In the genomic region with DNA sequence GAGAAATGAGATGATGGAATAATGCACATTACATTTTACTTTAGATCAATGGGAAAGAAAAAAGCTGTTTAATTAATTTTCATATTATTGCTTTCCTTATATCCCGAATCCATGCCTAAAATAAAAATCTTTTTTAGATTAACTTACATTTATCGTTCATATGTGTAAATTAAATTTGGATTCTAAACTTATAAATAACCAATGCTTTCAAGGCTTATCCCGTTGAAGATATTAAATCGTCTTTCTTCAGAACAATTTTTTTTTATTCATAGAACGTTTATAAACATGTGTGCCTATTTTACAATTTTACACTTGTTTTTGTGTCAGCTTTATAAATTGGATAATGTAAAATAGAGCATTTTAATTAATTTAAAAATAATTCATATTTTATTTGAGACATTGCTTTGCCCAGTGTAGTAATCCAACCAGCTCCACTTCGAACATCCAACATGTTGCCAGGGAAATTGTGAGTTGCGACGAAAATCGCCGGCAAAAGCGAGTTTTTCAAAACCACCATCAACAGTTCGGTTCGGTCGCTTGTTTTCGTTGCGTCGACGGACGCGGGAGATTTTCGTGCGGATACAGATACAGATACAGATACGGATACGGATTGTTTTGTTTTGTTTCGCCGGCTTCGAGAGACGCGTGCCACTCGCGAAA, we compare ENCODE assay signal across 1 fruit fly cellular context.
A peak's percentile ranks its signal among the peaks of the same experiment; 100 is the strongest.
TF ChIP-seq lines count a peak whose summit lies in the region.

No protein-coding gene starts in this region.

TF ChIP-seq in whole organism, embryonic, 481 proteins besides CTCF, POLR2A, EP300 and RAD21 (continued from another document):
- TF ChIP-seq CG2116 (GFP tag; optimal IDR thresholded peaks at IDR 0.05; lab: Kevin White, UChicago) (peak; percentile 51), Gug (GFP tag; IDR thresholded peaks at IDR 0.05; lab: Robert Waterston, UW) (no peak), CG12104 (GFP tag; optimal IDR thresholded peaks at IDR 0.05; lab: Kevin White, UChicago) (peak; percentile 55), nerfin-2 (GFP tag; IDR thresholded peaks at IDR 0.05; lab: Robert Waterston, UW; ENCODE audit: partially characterized antibody) (no peak), CG16863 (GFP tag; optimal IDR thresholded peaks at IDR 0.05; lab: Kevin White, UChicago) (no peak), Ravus (GFP tag; IDR thresholded peaks at IDR 0.05; lab: Robert Waterston, UW) (peak; percentile 1; the same call in 1 of the 2 replicates), CG7372 (GFP tag; IDR thresholded peaks at IDR 0.05; lab: Robert Waterston, UW) (no peak), zf30C (GFP tag; optimal IDR thresholded peaks at IDR 0.05; lab: Kevin White, UChicago) (peak; percentile 79), CG6654 (GFP tag; optimal IDR thresholded peaks at IDR 0.05; lab: Kevin White, UChicago) (peak; percentile 61), prd (optimal IDR thresholded peaks at IDR 0.05; lab: Kevin White, UChicago) (no peak), prd (GFP tag; IDR thresholded peaks at IDR 0.05; lab: Robert Waterston, UW) (peak; percentile 64; the same call in 2 of the 3 replicates), Ptx1 (GFP tag; IDR thresholded peaks at IDR 0.05; lab: Robert Waterston, UW) (peak; percentile 65), dati (GFP tag; IDR thresholded peaks at IDR 0.05; lab: Robert Waterston, UW) (no peak), CG11456 (GFP tag; IDR thresholded peaks at IDR 0.05; lab: Robert Waterston, UW) (no peak), gsb-n (tag; optimal IDR thresholded peaks at IDR 0.05; lab: Kevin White, UChicago) (peak; percentile 85), ro (GFP tag; IDR thresholded peaks at IDR 0.05; lab: Robert Waterston, UW) (no peak), CG4617 (GFP tag; optimal IDR thresholded peaks at IDR 0.05; lab: Kevin White, UChicago; ENCODE audit: borderline replicate concordance) (no peak), yki (optimal IDR thresholded peaks at IDR 0.05; lab: Kevin White, UChicago) (no peak), fd3F (GFP tag; optimal IDR thresholded peaks at IDR 0.05; lab: Kevin White, UChicago) (peak; percentile 7), HLHmδ (GFP tag; optimal IDR thresholded peaks at IDR 0.05; lab: Kevin White, UChicago) (peak; percentile 56), CG9727 (GFP tag; optimal IDR thresholded peaks at IDR 0.05; lab: Kevin White, UChicago) (peak; percentile 83), CG10979 (tag; optimal IDR thresholded peaks at IDR 0.05; lab: Kevin White, UChicago) (peak; percentile 89), CG3281 (GFP tag; optimal IDR thresholded peaks at IDR 0.05; lab: Kevin White, UChicago) (peak; percentile 67), slbo (GFP tag; IDR thresholded peaks at IDR 0.05; lab: Robert Waterston, UW) (peak; percentile 39; the same call in 1 of the 2 replicates), Xrp1 (GFP tag; IDR thresholded peaks at IDR 0.05; lab: Robert Waterston, UW) (peak; percentile 80), run (tag; optimal IDR thresholded peaks at IDR 0.05; lab: Kevin White, UChicago) (peak; percentile 56), lola (GFP tag; optimal IDR thresholded peaks at IDR 0.05; lab: Kevin White, UChicago) (peak in 1 of 3 experiments; percentile 94), Oli (tag; optimal IDR thresholded peaks at IDR 0.05; lab: Kevin White, UChicago) (peak; percentile 84), ERR (GFP tag; optimal IDR thresholded peaks at IDR 0.05; lab: Kevin White, UChicago) (no peak), Sox102F (GFP tag; optimal IDR thresholded peaks at IDR 0.05; lab: Kevin White, UChicago) (peak; percentile 86), ATbp (GFP tag; optimal IDR thresholded peaks at IDR 0.05; lab: Kevin White, UChicago) (peak; percentile 70), org-1 (GFP tag; optimal IDR thresholded peaks at IDR 0.05; lab: Kevin White, UChicago) (peak; percentile 64), Ssrp (tag; optimal IDR thresholded peaks at IDR 0.05; lab: Kevin White, UChicago) (peak; percentile 88), sob (GFP tag; IDR thresholded peaks at IDR 0.05; lab: Robert Waterston, UW) (0 out of 2 replicates have a peak, but pooled peaks have one; percentile 22), mld (GFP tag; IDR thresholded peaks at IDR 0.05; lab: Robert Waterston, UW; ENCODE audit: partially characterized antibody) (no peak), Vsx1 (GFP tag; optimal IDR thresholded peaks at IDR 0.05; lab: Kevin White, UChicago) (peak; percentile 62), chif (GFP tag; optimal IDR thresholded peaks at IDR 0.05; lab: Kevin White, UChicago) (peak; percentile 30 to 39), Nf-YC (tag; optimal IDR thresholded peaks at IDR 0.05; lab: Kevin White, UChicago) (peak; percentile 62), CG13123 (GFP tag; optimal IDR thresholded peaks at IDR 0.05; lab: Kevin White, UChicago) (peak; percentile 39), fru (optimal IDR thresholded peaks at IDR 0.05; lab: Kevin White, UChicago) (no peak), vvl (GFP tag; IDR thresholded peaks at IDR 0.05; lab: Robert Waterston, UW) (peak; percentile 68), CG7839 (tag; optimal IDR thresholded peaks at IDR 0.05; lab: Kevin White, UChicago) (peak; percentile 83), CG18476 (GFP tag; optimal IDR thresholded peaks at IDR 0.05; lab: Kevin White, UChicago) (peak; percentile 71), CG8281 (tag; optimal IDR thresholded peaks at IDR 0.05; lab: Kevin White, UChicago) (peak; percentile 28), seq (GFP tag; IDR thresholded peaks at IDR 0.05; lab: Robert Waterston, UW) (peak; percentile 28; the same call in 1 of the 2 replicates), shn (GFP tag; optimal IDR thresholded peaks at IDR 0.05; lab: Kevin White, UChicago) (no peak), CG3065 (GFP tag; optimal IDR thresholded peaks at IDR 0.05; lab: Kevin White, UChicago) (peak; percentile 17), CG6854 (GFP tag; optimal IDR thresholded peaks at IDR 0.05; lab: Kevin White, UChicago) (peak; percentile 53), CG10462 (GFP tag; optimal IDR thresholded peaks at IDR 0.05; lab: Kevin White, UChicago) (peak; percentile 73), CG2712 (tag; optimal IDR thresholded peaks at IDR 0.05; lab: Kevin White, UChicago) (peak; percentile 90), dmrt11E (tag; optimal IDR thresholded peaks at IDR 0.05; lab: Kevin White, UChicago) (peak; percentile 89), CG13287 (GFP tag; IDR thresholded peaks at IDR 0.05; lab: Robert Waterston, UW; ENCODE audit: partially characterized antibody) (no peak), CG4404 (GFP tag; IDR thresholded peaks at IDR 0.05; lab: Robert Waterston, UW) (0 out of 2 replicates have a peak, but pooled peaks have one; percentile 13), CG8388 (GFP tag; optimal IDR thresholded peaks at IDR 0.05; lab: Kevin White, UChicago) (peak; percentile 84), chm (GFP tag; IDR thresholded peaks at IDR 0.05; lab: Robert Waterston, UW) (peak; percentile 54; the same call in 1 of the 2 replicates), CG7963 (GFP tag; IDR thresholded peaks at IDR 0.05; lab: Robert Waterston, UW; ENCODE audit: partially characterized antibody) (no peak), cato (GFP tag; optimal IDR thresholded peaks at IDR 0.05; lab: Kevin White, UChicago; ENCODE audit: borderline replicate concordance) (peak; percentile 47), amos (GFP tag; IDR thresholded peaks at IDR 0.05; lab: Robert Waterston, UW; ENCODE audit: partially characterized antibody) (no peak), Taf1 (GFP tag; IDR thresholded peaks at IDR 0.05; lab: Robert Waterston, UW) (no peak), Hmr (GFP tag; optimal IDR thresholded peaks at IDR 0.05; lab: Kevin White, UChicago) (peak; percentile 72), Mad (GFP tag; optimal IDR thresholded peaks at IDR 0.05; lab: Kevin White, UChicago) (peak; percentile 5), CG4282 (GFP tag; optimal IDR thresholded peaks at IDR 0.05; lab: Kevin White, UChicago) (no peak), bcd (GFP tag; optimal IDR thresholded peaks at IDR 0.05; lab: Kevin White, UChicago) (peak; percentile 69), chinmo (GFP tag; IDR thresholded peaks at IDR 0.05; lab: Robert Waterston, UW; ENCODE audit: partially characterized antibody) (no peak), C15 (GFP tag; IDR thresholded peaks at IDR 0.05; lab: Robert Waterston, UW) (no peak), B-H2 (GFP tag; optimal IDR thresholded peaks at IDR 0.05; lab: Kevin White, UChicago) (no peak), nau (GFP tag; optimal IDR thresholded peaks at IDR 0.05; lab: Kevin White, UChicago) (peak; percentile 35), Lim3 (GFP tag; IDR thresholded peaks at IDR 0.05; lab: Robert Waterston, UW) (no peak), ttk (GFP tag; IDR thresholded peaks at IDR 0.05; lab: Robert Waterston, UW) (peak; percentile 11; the same call in 1 of the 2 replicates), ham (GFP tag; IDR thresholded peaks at IDR 0.05; lab: Robert Waterston, UW) (no peak), CG7928 (GFP tag; optimal IDR thresholded peaks at IDR 0.05; lab: Kevin White, UChicago) (no peak), stc (GFP tag; IDR thresholded peaks at IDR 0.05; lab: Robert Waterston, UW) (peak; percentile 64; the same call in 1 of the 2 replicates), Atf3 (GFP tag; optimal IDR thresholded peaks at IDR 0.05; lab: Kevin White, UChicago) (peak; percentile 17), pum (GFP tag; optimal IDR thresholded peaks at IDR 0.05; lab: Kevin White, UChicago) (peak; percentile 7), peb (GFP tag; IDR thresholded peaks at IDR 0.05; lab: Robert Waterston, UW) (peak; percentile 6; the same call in 1 of the 2 replicates), Hmx (GFP tag; optimal IDR thresholded peaks at IDR 0.05; lab: Kevin White, UChicago) (no peak), CG4328 (GFP tag; optimal IDR thresholded peaks at IDR 0.05; lab: Kevin White, UChicago) (peak; percentile 27), CG2129 (GFP tag; IDR thresholded peaks at IDR 0.05; lab: Robert Waterston, UW; ENCODE audit: partially characterized antibody) (no peak), CG1529 (GFP tag; optimal IDR thresholded peaks at IDR 0.05; lab: Kevin White, UChicago) (peak; percentile 59), CG31365 (tag; optimal IDR thresholded peaks at IDR 0.05; lab: Kevin White, UChicago) (no peak), abd-A (tag; optimal IDR thresholded peaks at IDR 0.05; lab: Kevin White, UChicago) (no peak), CG15514 (GFP tag; optimal IDR thresholded peaks at IDR 0.05; lab: Kevin White, UChicago) (peak; percentile 46), gcm (GFP tag; optimal IDR thresholded peaks at IDR 0.05; lab: Kevin White, UChicago) (peak; percentile 81), slou (GFP tag; optimal IDR thresholded peaks at IDR 0.05; lab: Kevin White, UChicago) (peak; percentile 58), HHEX (GFP tag; optimal IDR thresholded peaks at IDR 0.05; lab: Kevin White, UChicago) (peak; percentile 57), CG32772 (GFP tag; IDR thresholded peaks at IDR 0.05; lab: Robert Waterston, UW) (0 out of 2 replicates have a peak, but pooled peaks have one; percentile 22), Dfd (GFP tag; optimal IDR thresholded peaks at IDR 0.05; lab: Kevin White, UChicago) (no peak), Dref (GFP tag; IDR thresholded peaks at IDR 0.05; lab: Robert Waterston, UW) (no peak), CG12299 (tag; optimal IDR thresholded peaks at IDR 0.05; lab: Kevin White, UChicago) (peak; percentile 37), BEAF-32 (GFP tag; optimal IDR thresholded peaks at IDR 0.05; lab: Kevin White, UChicago) (no peak), CG11093 (GFP tag; IDR thresholded peaks at IDR 0.05; lab: Robert Waterston, UW) (no peak), CG4424 (GFP tag; optimal IDR thresholded peaks at IDR 0.05; lab: Kevin White, UChicago) (peak; percentile 90), CG10565 (GFP tag; optimal IDR thresholded peaks at IDR 0.05; lab: Kevin White, UChicago) (no peak), Xbp1 (GFP tag; optimal IDR thresholded peaks at IDR 0.05; lab: Kevin White, UChicago) (peak; percentile 73), cg (GFP tag; optimal IDR thresholded peaks at IDR 0.05; lab: Kevin White, UChicago) (no peak), CG10267 (tag; optimal IDR thresholded peaks at IDR 0.05; lab: Kevin White, UChicago) (peak; percentile 83), onecut (GFP tag; IDR thresholded peaks at IDR 0.05; lab: Robert Waterston, UW) (peak; percentile 45; the same call in 1 of the 2 replicates), Side (GFP tag; optimal IDR thresholded peaks at IDR 0.05; lab: Kevin White, UChicago) (no peak)
